Worm (Caenorhabditis elegans): ENCODE results near the gene cblc-1.
"Not testable (repeated sequence)": the region's sequence is repeated elsewhere in the genome, so short reads cannot be mapped to it uniquely, and the experiment has no call there.

Gene cblc-1

DNA sequence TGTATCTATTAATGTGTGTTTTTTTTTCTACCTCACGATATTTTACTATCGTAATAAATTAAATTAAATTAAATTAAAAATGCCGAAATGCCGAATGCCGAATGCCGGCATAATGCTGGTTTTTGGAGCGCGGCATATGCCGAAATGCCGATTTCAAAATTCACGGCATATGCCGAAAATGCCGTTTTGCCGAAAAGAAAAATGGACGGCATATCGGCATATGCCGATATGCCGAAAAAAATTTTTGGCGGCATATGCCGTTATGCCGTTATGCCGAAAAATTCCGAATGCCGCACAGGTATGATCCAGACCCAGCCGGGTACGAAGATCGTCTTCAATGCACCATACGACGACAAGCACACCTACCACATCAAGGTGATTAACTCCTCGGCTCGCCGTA lies 42.4 kb downstream of the cblc-1 start, which contains the start of gene msp-32:
msp-32 (plus strand) TSS at position 301 of the 400 bp plus-strand sequence.
- not testable (repeated sequence) for TF ChIP-seq ceh-13 (GFP tag; optimal IDR thresholded peaks at IDR 0.05); pes-1 (GFP tag; IDR thresholded peaks at IDR 0.05); scrt-1 (GFP tag; IDR thresholded peaks at IDR 0.05)

DNA sequence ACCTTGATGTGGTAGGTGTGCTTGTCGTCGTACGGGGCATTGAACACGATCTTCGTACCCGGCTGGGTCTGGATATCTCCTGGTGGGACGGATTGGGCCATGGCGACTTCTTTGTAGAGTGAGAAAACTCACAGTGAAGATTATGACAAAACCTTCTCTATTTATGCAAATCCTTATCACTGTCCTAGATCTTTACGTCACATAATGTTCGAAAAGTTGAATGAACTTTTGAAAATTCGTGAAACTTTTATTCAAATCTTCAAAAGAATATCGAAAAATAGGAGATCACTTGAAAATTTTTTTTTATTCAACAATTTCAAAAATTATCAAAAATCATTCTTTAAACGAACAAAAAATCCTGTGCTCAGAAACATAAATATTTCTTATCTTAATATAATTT lies 48.4 kb downstream of the cblc-1 start, which contains the start of gene msp-33:
msp-33 (minus strand) TSS at position 101 of the 400 bp plus-strand sequence.
- no peak for TF ChIP-seq hmg-4 (GFP tag; optimal IDR thresholded peaks at IDR 0.05)
- no peak for TF ChIP-seq ama-1 (optimal IDR thresholded peaks at IDR 0.05)
- TF ChIP-seq B0310.2 (tag; optimal IDR thresholded peaks at IDR 0.05): no peak
- no peak for TF ChIP-seq hmbx-1 (tag; optimal IDR thresholded peaks at IDR 0.05)
- no peak for TF ChIP-seq F13C5.2 (tag; optimal IDR thresholded peaks at IDR 0.05)
- TF ChIP-seq ceh-36 (tag; optimal IDR thresholded peaks at IDR 0.05): no peak
- TF ChIP-seq pes-1 (GFP tag; IDR thresholded peaks at IDR 0.05): no peak
- TF ChIP-seq tbx-37 (GFP tag; conservative IDR thresholded peaks at IDR 0.05): no peak
- no peak for TF ChIP-seq tra-4 (tag; optimal IDR thresholded peaks at IDR 0.05)
- no peak for TF ChIP-seq hnd-1 (tag; optimal IDR thresholded peaks at IDR 0.05)
- TF ChIP-seq ceh-13 (GFP tag; optimal IDR thresholded peaks at IDR 0.05): no peak
- no peak for TF ChIP-seq ets-7 (tag; optimal IDR thresholded peaks at IDR 0.05)
- TF ChIP-seq sea-1 (GFP tag; conservative IDR thresholded peaks at IDR 0.05): no peak
- no peak for TF ChIP-seq aly-1 (tag; optimal IDR thresholded peaks at IDR 0.05)

DNA sequence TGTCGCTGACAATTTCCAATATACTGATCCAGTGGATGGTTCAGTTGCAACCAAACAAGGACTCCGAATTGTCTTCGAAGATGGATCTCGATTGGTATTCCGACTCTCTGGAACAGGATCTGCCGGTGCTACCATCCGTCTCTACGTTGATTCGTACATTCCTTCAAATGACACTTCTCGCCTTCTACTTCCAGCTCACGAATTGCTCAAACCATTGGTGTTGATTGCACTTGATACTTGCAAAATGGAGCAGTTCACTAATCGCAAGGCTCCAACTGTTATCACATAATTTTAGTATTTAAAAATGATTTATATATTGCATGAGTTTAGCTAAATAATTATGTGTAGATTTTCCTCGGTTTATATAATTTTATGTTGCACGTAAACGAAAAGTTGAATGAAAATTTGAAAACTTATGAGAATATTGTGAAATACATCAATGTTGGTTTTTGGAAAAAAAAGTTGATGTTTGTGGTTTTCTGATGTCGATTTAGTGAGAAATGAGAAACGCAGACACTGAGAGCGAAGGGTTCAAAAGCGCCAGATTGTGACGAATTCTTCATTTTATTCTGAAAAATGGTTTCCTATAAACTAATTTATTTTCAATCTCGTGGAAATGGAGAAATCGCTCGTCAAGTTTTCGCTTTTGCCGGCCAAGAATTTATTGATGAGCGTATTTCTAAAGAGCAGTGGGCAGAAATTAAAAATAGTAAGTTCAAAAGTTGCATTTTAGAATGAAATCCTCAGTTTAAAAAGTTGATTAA lies 49.8 kb downstream of the cblc-1 start, which contains the start of gene gst-9:
gst-9 (plus strand) TSS at position 574 of the 764 bp plus-strand sequence.
- TF ChIP-seq tbx-11 (GFP tag; IDR thresholded peaks at IDR 0.05) (no peak), F13C5.2 (tag; optimal IDR thresholded peaks at IDR 0.05) (no peak), hnd-1 (tag; optimal IDR thresholded peaks at IDR 0.05) (no peak), tbx-37 (GFP tag; conservative IDR thresholded peaks at IDR 0.05) (no peak), ceh-36 (tag; optimal IDR thresholded peaks at IDR 0.05) (no peak), tra-4 (tag; optimal IDR thresholded peaks at IDR 0.05) (no peak), sea-1 (GFP tag; conservative IDR thresholded peaks at IDR 0.05) (no peak), flt-1 (GFP tag; IDR thresholded peaks at IDR 0.05) (no peak), aly-1 (tag; optimal IDR thresholded peaks at IDR 0.05) (no peak), ets-7 (tag; optimal IDR thresholded peaks at IDR 0.05) (no peak), pes-1 (GFP tag; IDR thresholded peaks at IDR 0.05) (no peak), ama-1 (optimal IDR thresholded peaks at IDR 0.05) (no peak), ceh-13 (GFP tag; optimal IDR thresholded peaks at IDR 0.05) (no peak), B0310.2 (tag; optimal IDR thresholded peaks at IDR 0.05) (no peak), scrt-1 (GFP tag; IDR thresholded peaks at IDR 0.05) (no peak)
